Worm (Caenorhabditis elegans): ENCODE data around the gene W09C2.9.

- TF ChIP-seq fos-1 (tag; optimal IDR thresholded peaks at IDR 0.05) (no peak), ama-1 (optimal IDR thresholded peaks at IDR 0.05) (no peak), dsc-1 (tag; optimal IDR thresholded peaks at IDR 0.05) (no peak), nhr-237 (tag; optimal IDR thresholded peaks at IDR 0.05) (no peak), lir-3 (tag; optimal IDR thresholded peaks at IDR 0.05; ENCODE audit: poor library complexity) (no peak), ces-1 (GFP tag; optimal IDR thresholded peaks at IDR 0.05) (no peak), lsy-2 (tag; optimal IDR thresholded peaks at IDR 0.05) (no peak), nhr-76 (tag; optimal IDR thresholded peaks at IDR 0.05) (no peak), skn-1 (tag; optimal IDR thresholded peaks at IDR 0.05) (no peak), fkh-4 (tag; optimal IDR thresholded peaks at IDR 0.05; ENCODE audit: borderline replicate concordance) (no peak)
Measured at ce11 chrIV:9651234-9651633, 28.1 kb upstream of the W09C2.9 start, which contains the start of gene chca-1.

Data from whole organism, L1 larva.